Worm (Caenorhabditis elegans) whole organism, late embryonic: ENCODE measurements around the gene C01B10.7.

Experiments used
- T23F11.4 ChIP-seq: fragments of 200-800 bp; sonication (Bioruptor generic); optimal IDR thresholded peaks from 2 replicates; lab custom pipeline; 2018; ENCODE audit warnings: mild to moderate bottlenecking, missing genetic modification characterization, missing compliant biosample characterization
- ceh-22 ChIP-seq: sonication (generic microtip); optimal IDR thresholded peaks from 2 replicates; lab custom pipeline; 2017; ENCODE audit warnings: missing biosample characterization, missing genetic modification characterization
- ceh-30 ChIP-seq: fragments of 150-350 bp; optimal IDR thresholded peaks from 2 replicates; lab custom pipeline; 2014; ENCODE audit warnings: missing biosample characterization, missing genetic modification characterization
- dve-1 ChIP-seq: sonication (generic microtip); optimal IDR thresholded peaks from 2 replicates; lab custom pipeline; 2017; ENCODE audit warnings: antibody characterized with exemption, mild to moderate bottlenecking, missing genetic modification characterization, missing compliant biosample characterization
- hlh-13 ChIP-seq: fragments of 200-800 bp; sonication (Bioruptor generic); optimal IDR thresholded peaks from 2 replicates; lab custom pipeline; 2018; ENCODE audit warnings: mild to moderate bottlenecking, missing genetic modification characterization, missing compliant biosample characterization
- nhr-232 ChIP-seq: sonication (generic microtip); optimal IDR thresholded peaks from 2 replicates; lab custom pipeline; 2016; ENCODE audit warnings: missing genetic modification characterization, missing compliant biosample characterization
- pag-3 ChIP-seq: sonication (generic microtip); optimal IDR thresholded peaks from 2 replicates; lab custom pipeline; 2016; ENCODE audit warnings: missing compliant biosample characterization, missing genetic modification characterization, borderline replicate concordance
- pha-4 ChIP-seq: fragments of 150-350 bp; optimal IDR thresholded peaks from 2 replicates; lab custom pipeline; 2018; ENCODE audit warnings: missing biosample characterization, missing genetic modification reagents, missing genetic modification characterization
- pqm-1 ChIP-seq: sonication (generic microtip); optimal IDR thresholded peaks from 2 replicates; lab custom pipeline; 2016; ENCODE audit warnings: missing genetic modification characterization, missing compliant biosample characterization

ce11 chrIV:6631704-6632272 is 6.6 kb upstream of the C01B10.7 start, which contains the start of the genes cest-5.1 and C01B10.9:
- TF ChIP-seq ceh-22 (no peak), pha-4 (tag; lab: Kevin White, UChicago) (no peak), pag-3 (tag; lab: Kevin White, UChicago) (no peak), T23F11.4 (no peak), hlh-13 (GFP tag; lab: Kevin White, UChicago) (no peak), ceh-30 (tag; lab: Kevin White, UChicago) (no peak), nhr-232 (tag; lab: Kevin White, UChicago) (no peak), pqm-1 (tag; lab: Kevin White, UChicago) (no peak), dve-1 (tag; lab: Kevin White, UChicago) (no peak)
